Fruit fly (Drosophila melanogaster) whole organism, embryonic: ENCODE results near the gene Ir67a.
A peak's percentile ranks its signal among the peaks of the same experiment; 100 is the strongest.

Source experiments
- Adf1 ChIP-seq: fragments of 200-800 bp; sonication (Bioruptor generic); IDR thresholded peaks from 2 replicates; pipeline ENCODE4 v1.3.6; 2022; ENCODE audit warnings: missing biosample characterization, missing genetic modification characterization
- Blimp-1 ChIP-seq: fragments of 200-800 bp; sonication (Bioruptor generic); optimal IDR thresholded peaks from 3 replicates; lab custom pipeline; 2018; ENCODE audit warnings: missing biosample characterization, missing genetic modification characterization, mild to moderate bottlenecking, moderate library complexity, missing genetic modification reagents
- CG1024 ChIP-seq: fragments of 200-800 bp; sonication (Bioruptor generic); IDR thresholded peaks from 2 replicates; pipeline ENCODE4 v1.3.6; 2022; ENCODE audit warnings: missing biosample characterization, missing genetic modification characterization
- CG10274 ChIP-seq: fragments of 200-800 bp; sonication (Bioruptor generic); optimal IDR thresholded peaks from 3 replicates; lab custom pipeline; 2017; ENCODE audit warnings: missing biosample characterization, mild to moderate bottlenecking, missing genetic modification characterization
- CG14667 ChIP-seq: fragments of 200-800 bp; sonication (Bioruptor generic); IDR thresholded peaks from 2 replicates; pipeline ENCODE4 v1.3.6; 2022; ENCODE audit warnings: missing biosample characterization, missing genetic modification characterization
- CG16779 ChIP-seq: fragments of 200-800 bp; sonication (Bioruptor generic); IDR thresholded peaks from 2 replicates; pipeline ENCODE4 v1.3.6; 2022; ENCODE audit warnings: missing biosample characterization, missing genetic modification characterization
- CG17612 ChIP-seq: fragments of 200-800 bp; sonication (Bioruptor generic); IDR thresholded peaks from 2 replicates; pipeline ENCODE4 v1.3.6; 2022; ENCODE audit warnings: missing biosample characterization, missing genetic modification characterization
- CG2129 ChIP-seq: fragments of 200-800 bp; sonication (Bioruptor generic); IDR thresholded peaks from 2 replicates; pipeline ENCODE4 v1.3.6; 2022; ENCODE audit warnings: missing biosample characterization, missing genetic modification characterization; ENCODE audit not compliant: partially characterized antibody
- CG30020 ChIP-seq: fragments of 200-800 bp; optimal IDR thresholded peaks from 2 replicates; lab custom pipeline; 2019; ENCODE audit warnings: missing biosample characterization, mild to moderate bottlenecking, missing genetic modification characterization, moderate library complexity
- CG32532 ChIP-seq: fragments of 200-800 bp; sonication (Bioruptor generic); IDR thresholded peaks from 2 replicates; pipeline ENCODE4 v1.3.6; 2022; ENCODE audit warnings: missing biosample characterization, missing genetic modification characterization
- CG3281 ChIP-seq: fragments of 200-800 bp; sonication (Bioruptor generic); optimal IDR thresholded peaks from 3 replicates; lab custom pipeline; 2017; ENCODE audit warnings: missing biosample characterization, mild to moderate bottlenecking, missing genetic modification characterization
- CG4707 ChIP-seq: fragments of 200-800 bp; sonication (Bioruptor generic); optimal IDR thresholded peaks from 2 replicates; lab custom pipeline; 2018; ENCODE audit warnings: missing biosample characterization, mild to moderate bottlenecking, missing genetic modification characterization, moderate library complexity
- CG4854 ChIP-seq: fragments of 200-800 bp; sonication (Bioruptor generic); optimal IDR thresholded peaks from 2 replicates; lab custom pipeline; 2016; ENCODE audit warnings: missing biosample characterization, missing genetic modification characterization, inconsistent platforms
- CG5953 ChIP-seq: fragments of 200-800 bp; sonication (Bioruptor generic); IDR thresholded peaks from 2 replicates; pipeline ENCODE4 v1.3.6; 2022; ENCODE audit warnings: missing biosample characterization, missing genetic modification characterization
- CG7928 ChIP-seq: fragments of 200-800 bp; sonication (Bioruptor generic); optimal IDR thresholded peaks from 2 replicates; lab custom pipeline; 2017; ENCODE audit warnings: missing biosample characterization, mild to moderate bottlenecking, missing genetic modification characterization
- CG9437 ChIP-seq: fragments of 200-800 bp; sonication (Bioruptor generic); optimal IDR thresholded peaks from 2 replicates; lab custom pipeline; 2018; ENCODE audit warnings: missing biosample characterization, mild to moderate bottlenecking, missing genetic modification characterization
- CG9817 ChIP-seq: fragments of 200-800 bp; sonication (Bioruptor generic); optimal IDR thresholded peaks from 2 replicates; lab custom pipeline; 2018; ENCODE audit warnings: missing biosample characterization, mild to moderate bottlenecking, missing genetic modification characterization, moderate library complexity
- Camta ChIP-seq: fragments of 200-800 bp; sonication (Bioruptor generic); optimal IDR thresholded peaks from 2 replicates; lab custom pipeline; 2016; ENCODE audit warnings: missing biosample characterization, missing genetic modification characterization
- Ets65A ChIP-seq: fragments of 200-800 bp; sonication (Bioruptor generic); peaks from one replicate; lab custom pipeline; 2016; ENCODE audit warnings: missing biosample characterization, missing genetic modification characterization
- Ets97D ChIP-seq: fragments of 200-800 bp; sonication (Bioruptor generic); optimal IDR thresholded peaks from 3 replicates; lab custom pipeline; 2016; ENCODE audit warnings: missing biosample characterization, missing genetic modification characterization
- HHEX ChIP-seq: fragments of 200-800 bp; sonication (Bioruptor generic); optimal IDR thresholded peaks from 3 replicates; lab custom pipeline; 2017; ENCODE audit warnings: missing biosample characterization, mild to moderate bottlenecking, missing genetic modification characterization, missing genetic modification reagents
- Hr78 ChIP-seq, 2 experiments: fragments of 200-800 bp in 1 of 2; fragments of >200 bp in 1 of 2; sonication (Bioruptor generic) in 1 of 2; optimal IDR thresholded peaks; 2 replicates each; lab custom pipeline; 2017 to 2019; ENCODE audit warnings: missing biosample characterization in 2 of 2, missing genetic modification characterization in 2 of 2, mild to moderate bottlenecking in 1 of 2, moderate library complexity in 1 of 2
- Jarid2 ChIP-seq: fragments of 200-800 bp; sonication (Bioruptor generic); optimal IDR thresholded peaks from 3 replicates; lab custom pipeline; 2017; ENCODE audit warnings: mild to moderate bottlenecking, missing biosample characterization, missing genetic modification reagents, missing genetic modification characterization
- NfI ChIP-seq: fragments of 200-800 bp; sonication (Bioruptor generic); optimal IDR thresholded peaks from 3 replicates; lab custom pipeline; 2018; ENCODE audit warnings: missing biosample characterization, mild to moderate bottlenecking, missing genetic modification characterization, moderate library complexity
- Side ChIP-seq: fragments of 200-800 bp; sonication (Bioruptor generic); optimal IDR thresholded peaks from 2 replicates; lab custom pipeline; 2016; ENCODE audit warnings: missing biosample characterization, missing genetic modification characterization
- Sox100B ChIP-seq: fragments of 200-800 bp; sonication (Bioruptor generic); optimal IDR thresholded peaks from 3 replicates; lab custom pipeline; 2018; ENCODE audit warnings: missing biosample characterization, mild to moderate bottlenecking, missing genetic modification characterization
- Sry-β ChIP-seq: fragments of 200-800 bp; sonication (Bioruptor generic); optimal IDR thresholded peaks from 2 replicates; lab custom pipeline; 2018; ENCODE audit warnings: missing biosample characterization, mild to moderate bottlenecking, missing genetic modification characterization, moderate library complexity
- ab ChIP-seq: fragments of 200-800 bp; sonication (Bioruptor generic); optimal IDR thresholded peaks from 2 replicates; lab custom pipeline; 2016; ENCODE audit warnings: missing biosample characterization, missing genetic modification characterization
- al ChIP-seq: fragments of 200-800 bp; sonication (Bioruptor generic); IDR thresholded peaks from 2 replicates; pipeline ENCODE4 v1.3.6; 2022; ENCODE audit warnings: missing biosample characterization, missing genetic modification characterization
- bab2 ChIP-seq: fragments of 200-800 bp; sonication (Bioruptor generic); optimal IDR thresholded peaks from 2 replicates; lab custom pipeline; 2016; ENCODE audit warnings: missing biosample characterization, missing genetic modification characterization
- ci ChIP-seq: fragments of 200-800 bp; sonication (Bioruptor generic); IDR thresholded peaks from 3 replicates; pipeline ENCODE4 v1.3.6; 2022; ENCODE audit warnings: missing biosample characterization, missing genetic modification characterization
- crc ChIP-seq: fragments of 200-800 bp; sonication (Bioruptor generic); optimal IDR thresholded peaks from 2 replicates; lab custom pipeline; 2016; ENCODE audit warnings: missing biosample characterization, missing genetic modification characterization
- dmrt11E ChIP-seq: fragments of 200-800 bp; sonication (Bioruptor generic); optimal IDR thresholded peaks from 3 replicates; lab custom pipeline; 2018; ENCODE audit warnings: missing biosample characterization, mild to moderate bottlenecking, missing genetic modification characterization, moderate library complexity
- fd64A ChIP-seq: fragments of 200-800 bp; sonication (Bioruptor generic); optimal IDR thresholded peaks from 3 replicates; lab custom pipeline; 2018; ENCODE audit warnings: missing biosample characterization, mild to moderate bottlenecking, missing genetic modification characterization
- ham ChIP-seq: fragments of 200-800 bp; sonication (Bioruptor generic); IDR thresholded peaks from 2 replicates; pipeline ENCODE4 v1.3.6; 2022; ENCODE audit warnings: missing biosample characterization, missing genetic modification characterization
- hbn ChIP-seq: fragments of 200-800 bp; sonication (Bioruptor generic); IDR thresholded peaks from 2 replicates; pipeline ENCODE4 v1.3.6; 2022; ENCODE audit warnings: missing biosample characterization, missing genetic modification characterization; ENCODE audit not compliant: partially characterized antibody
- ind ChIP-seq: fragments of 200-800 bp; sonication (Bioruptor generic); optimal IDR thresholded peaks from 3 replicates; lab custom pipeline; 2016; ENCODE audit warnings: missing biosample characterization, missing genetic modification characterization
- insv ChIP-seq, 2 experiments: fragments of 200-800 bp; sonication (Bioruptor generic); optimal IDR thresholded peaks; 3 replicates each; lab custom pipeline; 2016 to 2018; ENCODE audit warnings: missing biosample characterization in 2 of 2, missing genetic modification characterization in 2 of 2
- kah ChIP-seq: fragments of 200-800 bp; sonication (Bioruptor generic); optimal IDR thresholded peaks from 2 replicates; lab custom pipeline; 2018; ENCODE audit warnings: missing biosample characterization, mild to moderate bottlenecking, missing genetic modification characterization
- org-1 ChIP-seq: fragments of 200-800 bp; sonication (Bioruptor generic); optimal IDR thresholded peaks from 2 replicates; lab custom pipeline; 2017; ENCODE audit warnings: missing biosample characterization, missing genetic modification characterization
- rib ChIP-seq: fragments of 200-800 bp; sonication (Bioruptor generic); IDR thresholded peaks from 2 replicates; pipeline ENCODE4 v1.3.6; 2022; ENCODE audit warnings: missing biosample characterization, missing genetic modification characterization
- sob ChIP-seq: fragments of 200-800 bp; sonication (Bioruptor generic); IDR thresholded peaks from 2 replicates; pipeline ENCODE4 v1.3.6; 2022; ENCODE audit warnings: missing biosample characterization, missing genetic modification characterization
- stc ChIP-seq: fragments of 200-800 bp; sonication (Bioruptor generic); IDR thresholded peaks from 2 replicates; pipeline ENCODE4 v1.3.6; 2022; ENCODE audit warnings: missing biosample characterization, missing genetic modification characterization
- tup ChIP-seq: fragments of 200-800 bp; sonication (Bioruptor generic); optimal IDR thresholded peaks from 2 replicates; lab custom pipeline; 2016; ENCODE audit warnings: missing biosample characterization, mild to moderate bottlenecking, missing genetic modification characterization, moderate library complexity
- vvl ChIP-seq: fragments of 200-800 bp; sonication (Bioruptor generic); IDR thresholded peaks from 2 replicates; pipeline ENCODE4 v1.3.6; 2022; ENCODE audit warnings: missing biosample characterization, missing genetic modification characterization
- yki ChIP-seq: fragments of >200 bp; optimal IDR thresholded peaks from 3 replicates; lab custom pipeline; 2018
- z ChIP-seq: fragments of 200-800 bp; sonication (Bioruptor generic); IDR thresholded peaks from 3 replicates; pipeline ENCODE4 v1.3.6; 2022; ENCODE audit warnings: missing biosample characterization, missing genetic modification characterization
- zen2 ChIP-seq: fragments of 200-800 bp; sonication (Bioruptor generic); IDR thresholded peaks from 3 replicates; pipeline ENCODE4 v1.3.6; 2022; ENCODE audit warnings: missing biosample characterization, missing genetic modification characterization; ENCODE audit not compliant: partially characterized antibody
- zf30C ChIP-seq: fragments of 200-800 bp; sonication (Bioruptor generic); optimal IDR thresholded peaks from 3 replicates; lab custom pipeline; 2018; ENCODE audit warnings: missing biosample characterization, mild to moderate bottlenecking, missing genetic modification characterization

Ir67a gene

dm6 chr3L:9511287-9512256 lies 32.2 kb downstream of the Ir67a start, which contains the start of gene RpS9 (continued):
- no peak for TF ChIP-seq org-1
- peak; percentile 42; the same call in 1 of the 2 replicates for TF ChIP-seq sob (GFP tag; lab: Robert Waterston, UW)
- TF ChIP-seq zf30C (GFP tag; lab: Kevin White, UChicago): no peak
- peak; percentile 9 for TF ChIP-seq CG4707
- no peak for TF ChIP-seq CG2129 (GFP tag; lab: Robert Waterston, UW)
- peak; percentile 68 for TF ChIP-seq CG3281 (GFP tag; lab: Kevin White, UChicago)
- no peak for TF ChIP-seq kah (GFP tag; lab: Kevin White, UChicago)
- peak; percentile 38; the same call in 1 of the 2 replicates for TF ChIP-seq CG32532 (GFP tag; lab: Robert Waterston, UW)
- no peak for TF ChIP-seq dmrt11E (tag; lab: Kevin White, UChicago)
- peak; percentile 69 for TF ChIP-seq Jarid2 (GFP tag; lab: Kevin White, UChicago)
- no peak for TF ChIP-seq NfI (GFP tag; lab: Kevin White, UChicago)
- no peak for TF ChIP-seq CG17612 (GFP tag; lab: Robert Waterston, UW)
- no peak for TF ChIP-seq CG4854 (GFP tag; lab: Kevin White, UChicago)
- no peak for TF ChIP-seq Adf1
- TF ChIP-seq CG9817 (tag; lab: Kevin White, UChicago): no peak
- no peak for TF ChIP-seq ab (GFP tag; lab: Kevin White, UChicago)
- TF ChIP-seq vvl (GFP tag; lab: Robert Waterston, UW): peak; percentile 12
- TF ChIP-seq ind (GFP tag; lab: Kevin White, UChicago): no peak
- no peak for TF ChIP-seq CG5953 (GFP tag; lab: Robert Waterston, UW)
- TF ChIP-seq zen2 (GFP tag; lab: Robert Waterston, UW): no peak
- no peak for TF ChIP-seq CG16779
- no peak for TF ChIP-seq CG14667 (GFP tag; lab: Robert Waterston, UW)
- no peak for TF ChIP-seq yki
- peak; percentile 49; the same call in 1 of the 3 replicates for TF ChIP-seq ci (GFP tag; lab: Robert Waterston, UW)
- TF ChIP-seq CG7928 (GFP tag; lab: Kevin White, UChicago): no peak
- TF ChIP-seq CG30020 (tag; lab: Kevin White, UChicago): no peak
- TF ChIP-seq Hr78 (GFP tag; optimal IDR thresholded peaks at IDR 0.05; lab: Kevin White, UChicago): no peak
- no peak for TF ChIP-seq hbn (GFP tag; lab: Robert Waterston, UW)
- no peak for TF ChIP-seq z (GFP tag; lab: Robert Waterston, UW)
- TF ChIP-seq CG9437: peak; percentile 47
- TF ChIP-seq Ets65A: peak; percentile 91
- no peak for TF ChIP-seq Blimp-1 (GFP tag; lab: Kevin White, UChicago)
- no peak for TF ChIP-seq Sox100B
- no peak for TF ChIP-seq Sry-β (GFP tag; lab: Kevin White, UChicago)
- no peak for TF ChIP-seq tup (GFP tag; lab: Kevin White, UChicago)
- TF ChIP-seq al: no peak
- TF ChIP-seq bab2 (GFP tag; lab: Kevin White, UChicago): no peak
- no peak for TF ChIP-seq fd64A (GFP tag; lab: Kevin White, UChicago)
- peak; percentile 80 for TF ChIP-seq Ets97D (GFP tag; lab: Kevin White, UChicago)
- TF ChIP-seq insv (GFP tag; optimal IDR thresholded peaks at IDR 0.05; lab: Kevin White, UChicago): peak in 1 of 2 experiments; percentile 38
- no peak for TF ChIP-seq CG1024 (GFP tag; lab: Robert Waterston, UW)
- TF ChIP-seq stc (GFP tag; lab: Robert Waterston, UW): peak; percentile 22; the same call in 1 of the 2 replicates
- no peak for TF ChIP-seq ham (GFP tag; lab: Robert Waterston, UW)
- no peak for TF ChIP-seq rib (GFP tag; lab: Robert Waterston, UW)
- TF ChIP-seq crc (GFP tag; lab: Kevin White, UChicago): no peak
- TF ChIP-seq Camta: peak; percentile 24
- TF ChIP-seq HHEX (GFP tag; lab: Kevin White, UChicago): peak; percentile 46
- no peak for TF ChIP-seq CG10274 (GFP tag; lab: Kevin White, UChicago)
- TF ChIP-seq Side: peak; percentile 14
